Fruit fly (Drosophila melanogaster): ENCODE measurements around the gene CG8031.

The CG8031 gene

DNA sequence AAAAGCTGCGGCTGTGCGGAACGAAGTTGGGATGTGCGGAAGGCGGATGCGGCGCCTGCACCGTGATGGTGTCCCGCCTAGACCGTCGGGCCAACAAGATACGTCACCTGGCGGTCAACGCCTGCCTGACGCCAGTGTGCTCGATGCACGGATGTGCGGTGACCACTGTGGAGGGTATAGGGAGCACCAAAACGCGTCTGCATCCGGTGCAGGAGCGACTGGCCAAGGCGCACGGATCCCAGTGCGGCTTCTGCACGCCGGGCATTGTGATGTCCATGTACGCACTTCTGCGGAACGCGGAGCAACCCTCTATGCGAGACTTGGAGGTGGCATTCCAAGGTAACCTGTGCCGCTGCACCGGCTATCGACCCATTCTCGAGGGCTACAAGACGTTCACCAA, 22.6 kb upstream of the CG8031 start:
- TF ChIP-seq Ets98B (GFP tag; IDR thresholded peaks at IDR 0.05) (no peak), CG34367 (tag; optimal IDR thresholded peaks at IDR 0.05) (no peak), Pif1A (GFP tag; optimal IDR thresholded peaks at IDR 0.05) (no peak), CG9948 (tag; optimal IDR thresholded peaks at IDR 0.05) (no peak)

DNA sequence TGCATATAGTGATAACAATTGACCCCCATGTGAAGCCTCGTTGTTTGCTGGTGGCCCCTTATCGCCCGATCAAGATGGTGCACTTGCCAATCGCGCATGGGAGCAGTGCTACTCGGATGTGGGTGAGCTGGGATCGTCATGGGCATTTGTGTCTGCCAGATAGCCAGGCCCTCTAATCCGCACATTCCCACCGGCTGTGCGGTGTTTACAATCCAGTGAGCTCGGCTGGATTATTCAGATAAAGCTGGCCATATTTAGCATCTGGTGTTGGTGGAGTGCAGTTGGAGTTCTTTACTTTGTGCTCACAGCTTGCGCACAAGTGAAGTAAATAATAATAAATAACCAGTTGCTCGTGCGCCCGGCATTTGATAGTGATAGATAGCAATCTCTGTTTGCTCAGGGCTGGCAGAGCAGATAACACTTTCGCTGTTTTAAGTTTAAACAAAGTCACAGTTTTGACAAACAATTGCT, 21.9 kb upstream of the CG8031 start:
- TF ChIP-seq Ets98B (GFP tag; IDR thresholded peaks at IDR 0.05) (0 out of 2 replicates have a peak, but pooled peaks have one; percentile 37), CG14655 (GFP tag; optimal IDR thresholded peaks at IDR 0.05) (no peak), CG34367 (tag; optimal IDR thresholded peaks at IDR 0.05) (no peak), fd96Ca (GFP tag; IDR thresholded peaks at IDR 0.05) (no peak), CG4496 (GFP tag; IDR thresholded peaks at IDR 0.05) (0 out of 3 replicates have a peak, but pooled peaks have one; percentile 36), CG32121 (GFP tag; IDR thresholded peaks at IDR 0.05) (peak; percentile 33)

DNA sequence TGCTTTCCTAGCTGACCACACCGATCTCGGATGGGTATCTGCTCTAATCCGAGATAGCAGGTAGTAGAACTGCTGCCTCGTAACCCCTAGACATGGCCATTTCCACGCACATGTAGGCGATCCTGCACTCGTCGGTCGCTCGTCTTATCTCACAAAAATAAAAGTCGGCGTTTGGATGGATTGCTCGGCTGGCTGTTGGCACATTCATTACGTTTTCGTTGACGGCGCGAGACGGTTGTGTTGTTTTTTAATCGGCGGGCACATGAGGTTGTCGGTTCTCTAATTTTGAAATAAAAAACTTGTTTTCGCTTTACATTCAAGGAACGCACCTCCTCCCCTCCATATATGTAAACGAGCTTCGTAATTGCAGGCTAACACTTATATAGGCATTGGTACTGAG, 21.2 kb upstream of the CG8031 start, which contains the start of gene ry:
Gene ry, plus strand, starts transcription at position 206 of the 400 bp plus-strand sequence.
- TF ChIP-seq CG13204 (GFP tag; optimal IDR thresholded peaks at IDR 0.05) (no peak), CG32121 (GFP tag; IDR thresholded peaks at IDR 0.05) (peak; percentile 14; the same call in 1 of the 2 replicates)

DNA sequence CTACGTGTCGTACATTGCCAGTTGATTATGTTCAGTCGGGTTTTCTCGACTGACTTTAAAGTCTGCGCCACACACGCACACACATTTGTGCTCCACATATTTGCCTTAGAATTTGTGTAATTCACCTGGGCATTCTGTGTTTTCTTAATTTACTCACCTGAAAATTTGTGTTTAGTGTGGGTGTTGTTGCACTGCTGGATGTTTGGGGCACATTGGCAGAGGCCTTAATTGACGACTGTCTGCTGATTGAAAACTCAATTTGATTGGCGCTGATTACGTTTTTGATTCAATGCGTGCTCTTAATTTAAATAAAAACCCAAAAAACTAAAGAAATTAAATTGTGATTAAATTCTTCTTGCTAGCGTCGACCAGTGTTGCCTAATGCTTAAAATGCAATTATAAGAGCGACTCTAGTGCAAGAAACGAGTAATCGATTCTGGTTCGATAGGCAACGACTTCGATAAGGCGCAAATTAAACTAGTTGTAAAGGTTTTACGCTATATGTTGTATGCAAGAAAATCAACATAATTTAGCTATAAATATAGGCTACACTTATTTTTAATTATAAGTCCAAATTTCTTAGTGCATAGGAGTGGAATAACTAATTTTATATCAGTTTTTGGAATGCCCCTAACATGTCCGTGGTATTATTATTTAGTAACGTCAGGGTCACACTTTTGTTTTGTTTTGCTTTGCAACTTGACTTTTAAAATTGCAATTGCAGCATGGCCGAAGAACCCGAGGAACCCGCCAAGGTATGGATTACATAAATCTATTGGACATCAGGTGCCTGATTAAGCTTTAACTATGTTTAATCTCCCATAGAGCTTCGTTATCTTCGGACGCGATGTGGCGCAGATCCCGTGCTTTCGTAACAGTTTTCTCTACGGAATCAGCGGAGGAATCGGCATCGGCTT, 19.4 kb upstream of the CG8031 start, which contains the start of the genes CG46281 and CG46280:
Gene CG46281, minus strand, starts transcription at position 51 of the 917 bp plus-strand sequence.
Gene CG46280, minus strand, starts transcription at position 403 of the 917 bp plus-strand sequence.
- no peak for TF ChIP-seq CG17806 (tag; optimal IDR thresholded peaks at IDR 0.05)
- no peak for TF ChIP-seq CG13204 (GFP tag; optimal IDR thresholded peaks at IDR 0.05)

DNA sequence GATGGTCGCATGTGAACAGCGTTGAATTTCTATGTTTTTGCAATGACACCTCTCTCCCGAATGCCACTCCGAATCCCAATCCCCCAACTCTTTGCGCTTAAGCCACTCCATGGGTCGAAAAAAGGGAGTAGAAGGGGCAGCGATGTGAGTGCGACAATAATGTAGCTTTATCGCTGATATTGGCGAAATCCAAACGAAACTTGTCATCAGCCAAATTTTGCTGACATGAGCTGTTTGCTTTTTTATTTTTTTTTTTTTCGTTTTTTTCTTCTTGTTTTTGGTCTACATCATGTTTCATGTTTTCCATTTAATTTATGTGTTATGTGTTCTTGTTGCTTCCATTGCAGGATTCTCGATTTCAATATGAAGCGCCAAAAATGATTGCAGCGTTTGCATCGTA, 7.9 kb upstream of the CG8031 start:
- TF ChIP-seq fd96Ca (GFP tag; IDR thresholded peaks at IDR 0.05) (no peak), CG9948 (tag; optimal IDR thresholded peaks at IDR 0.05) (no peak)

DNA sequence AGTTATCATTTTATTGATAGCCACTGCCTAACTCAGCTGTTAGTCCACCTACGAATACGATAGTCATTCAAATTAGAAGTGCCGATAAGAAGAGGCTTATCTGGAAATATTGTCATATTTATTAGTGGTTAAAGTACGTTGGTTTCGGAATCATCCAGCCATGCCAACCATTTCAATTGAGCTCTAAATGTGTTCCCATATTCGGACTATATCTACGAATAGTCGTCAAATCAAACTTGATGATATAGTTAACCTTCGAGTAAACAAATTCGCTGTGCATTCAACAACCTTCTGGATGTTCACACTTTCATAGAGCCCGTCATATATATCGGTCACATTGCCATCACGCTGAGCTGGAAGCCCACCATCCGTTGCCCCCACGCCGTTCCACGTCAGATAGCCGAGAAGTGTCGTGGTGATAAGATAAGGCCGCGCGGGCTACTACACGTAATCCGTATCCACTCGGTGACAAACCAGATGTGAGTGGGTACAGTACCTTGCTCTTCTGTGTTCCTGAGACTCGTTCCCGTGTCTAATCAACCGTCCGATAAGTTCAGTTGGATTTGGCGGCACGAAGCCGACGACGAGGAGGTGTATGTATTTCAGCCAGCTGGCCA, 7.3 kb upstream of the CG8031 start:
- TF ChIP-seq CG13204 (GFP tag; optimal IDR thresholded peaks at IDR 0.05) (peak; percentile 5), fd96Ca (GFP tag; IDR thresholded peaks at IDR 0.05) (no peak), EcR (GFP tag; optimal IDR thresholded peaks at IDR 0.05) (peak; percentile 78)

DNA sequence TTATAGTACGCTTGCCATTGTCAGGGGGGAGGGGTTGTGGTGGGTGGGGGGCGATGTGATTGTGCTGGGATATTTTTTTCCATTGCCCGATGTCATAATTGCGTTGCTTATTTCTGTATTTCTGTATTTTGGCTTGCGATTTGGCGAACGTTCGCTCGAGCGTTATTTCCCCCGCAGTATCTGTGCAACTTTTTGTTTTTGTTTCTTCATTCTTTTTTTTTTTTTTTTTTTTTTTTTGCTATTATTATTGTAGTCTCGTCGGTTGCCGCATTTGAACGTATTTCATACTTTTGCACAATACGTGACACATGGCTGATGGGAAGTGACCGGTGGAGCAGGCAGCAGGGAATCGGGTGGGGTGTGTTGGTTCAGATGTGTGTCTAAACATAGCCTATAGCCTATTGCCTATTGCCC, 6.5 kb upstream of the CG8031 start:
- no peak for TF ChIP-seq CG15710 (tag; optimal IDR thresholded peaks at IDR 0.05)
- TF ChIP-seq rn (GFP tag; IDR thresholded peaks at IDR 0.05) = no peak; the same call in 1 of the 2 replicates
- no peak for TF ChIP-seq CG10348 (GFP tag; IDR thresholded peaks at IDR 0.05)
- TF ChIP-seq CG8159 (tag; optimal IDR thresholded peaks at IDR 0.05) = no peak
- TF ChIP-seq CG34367 (tag; optimal IDR thresholded peaks at IDR 0.05) = no peak
- TF ChIP-seq D1 (tag; optimal IDR thresholded peaks at IDR 0.05) = no peak
- no peak for TF ChIP-seq CG14655 (GFP tag; optimal IDR thresholded peaks at IDR 0.05)
- peak; percentile 50; the same call in 1 of the 2 replicates for TF ChIP-seq CG32121 (GFP tag; IDR thresholded peaks at IDR 0.05)
- TF ChIP-seq CG4496 (GFP tag; IDR thresholded peaks at IDR 0.05) = no peak
- TF ChIP-seq CG13204 (GFP tag; optimal IDR thresholded peaks at IDR 0.05) = no peak
- TF ChIP-seq CG12605 (GFP tag; IDR thresholded peaks at IDR 0.05) = peak; percentile 78
- no peak for TF ChIP-seq fd96Ca (GFP tag; IDR thresholded peaks at IDR 0.05)
- no peak for TF ChIP-seq gl (tag; optimal IDR thresholded peaks at IDR 0.05)
- no peak for TF ChIP-seq Pif1A (GFP tag; optimal IDR thresholded peaks at IDR 0.05)
- no peak for TF ChIP-seq Snoo (tag; optimal IDR thresholded peaks at IDR 0.05)
- TF ChIP-seq CG8301 (tag; optimal IDR thresholded peaks at IDR 0.05) = no peak
- no peak for TF ChIP-seq Pif1B (GFP tag; optimal IDR thresholded peaks at IDR 0.05)
- no peak for TF ChIP-seq CG9948 (tag; optimal IDR thresholded peaks at IDR 0.05)
- TF ChIP-seq Ets98B (GFP tag; IDR thresholded peaks at IDR 0.05) = peak; percentile 59; the same call in 1 of the 2 replicates
- TF ChIP-seq CG17806 (tag; optimal IDR thresholded peaks at IDR 0.05) = no peak
- no peak for TF ChIP-seq EcR (GFP tag; optimal IDR thresholded peaks at IDR 0.05)

All from whole organism, pupa.